Fruit fly (Drosophila melanogaster): ENCODE data around the gene CG10365.

DNA sequence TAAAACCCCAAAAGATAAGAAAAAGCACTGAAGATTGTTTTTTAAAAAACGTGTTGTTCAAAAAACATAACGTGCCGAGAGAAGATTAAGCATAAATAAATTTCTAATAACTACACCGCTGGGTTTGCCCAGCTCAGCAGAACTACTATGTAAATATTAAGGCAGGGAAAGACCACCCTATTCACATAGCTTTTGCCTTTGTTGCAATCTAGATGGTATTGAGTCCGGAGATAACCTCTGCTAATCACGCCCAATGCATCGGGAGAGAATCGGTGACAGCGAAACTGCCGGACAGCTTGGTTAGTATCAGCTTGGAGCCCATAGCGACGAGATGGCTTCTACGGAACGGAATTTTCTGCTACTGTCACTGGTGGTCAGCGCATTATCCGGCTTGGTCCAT is 37.2 kb upstream of the CG10365 start, which contains the start of gene SPE:
- no peak for TF ChIP-seq pan (optimal IDR thresholded peaks at IDR 0.05)
- TF ChIP-seq EcR (GFP tag; optimal IDR thresholded peaks at IDR 0.05): no peak
- no peak for TF ChIP-seq psq (optimal IDR thresholded peaks at IDR 0.05)
- TF ChIP-seq CG8478 (optimal IDR thresholded peaks at IDR 0.05): no peak
